Fruit fly (Drosophila melanogaster): ENCODE data around the gene CG4066.

DNA sequence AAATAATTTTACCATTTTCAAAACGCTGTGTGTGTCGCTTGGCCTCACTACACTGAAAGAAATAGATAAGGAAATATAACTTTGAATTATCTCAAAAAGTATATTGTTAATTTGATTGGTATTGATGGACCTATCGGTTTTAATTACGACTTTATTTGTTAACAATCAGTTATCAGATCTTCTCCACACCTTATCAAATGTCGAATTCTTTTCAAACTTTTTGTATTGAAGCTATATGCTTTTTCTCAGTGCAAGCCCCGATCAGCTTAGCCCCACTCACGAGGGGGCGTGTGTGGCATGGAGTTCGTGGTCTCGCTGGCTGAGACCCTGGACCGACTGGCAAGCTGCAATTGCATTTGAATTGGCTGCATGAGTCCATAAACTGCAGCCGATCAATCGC lies 13.9 kb upstream of the CG4066 start:
- TF ChIP-seq psq (optimal IDR thresholded peaks at IDR 0.05) (no peak), Dll (optimal IDR thresholded peaks at IDR 0.05) (no peak)
